Fruit fly (Drosophila melanogaster): ENCODE measurements around the gene CG33272.

Gene CG33272

DNA sequence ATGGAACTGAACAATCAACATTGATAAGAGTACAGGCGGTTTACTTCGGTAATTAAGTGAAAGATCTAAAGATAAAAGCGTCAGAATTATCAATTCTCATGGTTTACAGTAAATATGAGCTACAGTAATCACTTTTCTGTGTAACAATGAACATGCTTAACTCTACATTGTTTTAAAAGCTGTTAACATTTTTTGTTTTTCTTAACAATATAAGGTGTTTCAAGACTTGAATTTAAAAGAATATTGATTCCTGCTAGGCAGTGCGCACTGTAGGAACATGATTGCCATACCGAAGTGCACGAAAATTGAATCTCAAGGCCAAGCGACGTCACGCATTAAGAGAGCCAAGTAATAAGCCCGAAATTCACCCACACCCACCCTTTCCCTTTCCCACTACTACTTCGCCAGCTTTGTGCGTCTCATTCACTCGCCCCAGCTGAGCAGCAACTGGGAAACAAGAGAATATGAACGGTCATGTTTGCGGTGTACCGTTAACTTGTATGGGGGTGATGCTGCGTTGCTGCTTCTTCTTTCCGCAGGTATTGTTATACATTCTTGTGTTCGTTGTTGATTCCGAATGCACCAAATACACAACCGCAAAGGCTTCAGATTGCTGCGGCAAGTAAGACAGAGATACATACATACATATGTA is 19.0 kb downstream of the CG33272 start (continued):
- TF ChIP-seq CG2202 (tag; optimal IDR thresholded peaks at IDR 0.05) (no peak), Atf6 (GFP tag; IDR thresholded peaks at IDR 0.05) (peak; percentile 67), hth (optimal IDR thresholded peaks at IDR 0.05) (no peak), CG10543 (GFP tag; optimal IDR thresholded peaks at IDR 0.05) (peak; percentile 37), CG3281 (GFP tag; optimal IDR thresholded peaks at IDR 0.05) (peak; percentile 69), ATbp (GFP tag; optimal IDR thresholded peaks at IDR 0.05) (no peak), CG3726 (GFP tag; IDR thresholded peaks at IDR 0.05) (no peak), CG33557 (GFP tag; optimal IDR thresholded peaks at IDR 0.05) (no peak), shn (GFP tag; optimal IDR thresholded peaks at IDR 0.05) (peak; percentile 31), CG1024 (GFP tag; IDR thresholded peaks at IDR 0.05) (no peak), Chrac-16 (GFP tag; optimal IDR thresholded peaks at IDR 0.05) (peak; percentile 52), schlank (tag; optimal IDR thresholded peaks at IDR 0.05) (peak; percentile 8), zf30C (GFP tag; optimal IDR thresholded peaks at IDR 0.05) (no peak), CG2678 (tag; optimal IDR thresholded peaks at IDR 0.05) (peak; percentile 78), HLHmδ (GFP tag; optimal IDR thresholded peaks at IDR 0.05) (no peak), CG4854 (GFP tag; optimal IDR thresholded peaks at IDR 0.05) (no peak), psq (GFP tag; optimal IDR thresholded peaks at IDR 0.05) (no peak), Hand (GFP tag; optimal IDR thresholded peaks at IDR 0.05) (peak; percentile 51), Awh (GFP tag; IDR thresholded peaks at IDR 0.05) (0 out of 2 replicates have a peak, but pooled peaks have one; percentile 38), Med (GFP tag) (peak; percentile 89), tgo (GFP tag; IDR thresholded peaks at IDR 0.05) (peak; percentile 56; the same call in 2 of the 3 replicates), CrebB (tag; optimal IDR thresholded peaks at IDR 0.05) (peak; percentile 27), Dip3 (GFP tag; optimal IDR thresholded peaks at IDR 0.05) (peak; percentile 60), chif (GFP tag; optimal IDR thresholded peaks at IDR 0.05) (peak; percentile 1 to 53), bcd (GFP tag; optimal IDR thresholded peaks at IDR 0.05) (peak; percentile 64), row (GFP tag; IDR thresholded peaks at IDR 0.05) (peak; percentile 85), usp (GFP tag; optimal IDR thresholded peaks at IDR 0.05) (no peak), odd (GFP tag; optimal IDR thresholded peaks at IDR 0.05) (no peak), CG4707 (GFP tag; optimal IDR thresholded peaks at IDR 0.05) (no peak), p53 (GFP tag; optimal IDR thresholded peaks at IDR 0.05) (no peak), CG2116 (GFP tag; optimal IDR thresholded peaks at IDR 0.05) (no peak), CG6683 (GFP tag; optimal IDR thresholded peaks at IDR 0.05) (no peak), CG10979 (tag; optimal IDR thresholded peaks at IDR 0.05) (peak; percentile 49), pzg (GFP tag; optimal IDR thresholded peaks at IDR 0.05) (no peak), CG8924 (tag; optimal IDR thresholded peaks at IDR 0.05) (peak; percentile 54), CG15011 (GFP tag; optimal IDR thresholded peaks at IDR 0.05) (no peak), H15 (GFP tag; IDR thresholded peaks at IDR 0.05) (peak; percentile 68; the same call in 2 of the 3 replicates), CG17829 (tag; optimal IDR thresholded peaks at IDR 0.05) (peak; percentile 55), amos (GFP tag; IDR thresholded peaks at IDR 0.05; ENCODE audit: partially characterized antibody) (no peak), trh (GFP tag; optimal IDR thresholded peaks at IDR 0.05) (no peak), Scr (GFP tag; IDR thresholded peaks at IDR 0.05; ENCODE audit: partially characterized antibody) (no peak), CG14860 (GFP tag; IDR thresholded peaks at IDR 0.05; ENCODE audit: partially characterized antibody) (no peak), Lhr (GFP tag; optimal IDR thresholded peaks at IDR 0.05) (no peak), esg (GFP tag; conservative IDR thresholded peaks at IDR 0.05) (peak; percentile 64), ap (GFP tag; IDR thresholded peaks at IDR 0.05) (peak; percentile 59), CG8359 (GFP tag; optimal IDR thresholded peaks at IDR 0.05; ENCODE audit: borderline replicate concordance) (no peak), CG14965 (GFP tag; optimal IDR thresholded peaks at IDR 0.05; ENCODE audit: borderline replicate concordance) (no peak), mld (GFP tag; IDR thresholded peaks at IDR 0.05; ENCODE audit: partially characterized antibody) (no peak), stwl (tag; optimal IDR thresholded peaks at IDR 0.05) (no peak)
